Worm (Caenorhabditis elegans) whole organism, early embryonic: ENCODE results near the gene K11H3.8.

Experiments
- aly-1 ChIP-seq: sonication (generic microtip); optimal IDR thresholded peaks from 2 replicates; lab custom pipeline; 2016; ENCODE audit warnings: missing genetic modification characterization, missing compliant biosample characterization
- ceh-36 ChIP-seq: sonication (generic microtip); optimal IDR thresholded peaks from 2 replicates; lab custom pipeline; 2016; ENCODE audit warnings: missing genetic modification characterization, inconsistent platforms, missing compliant biosample characterization
- ets-7 ChIP-seq: sonication (generic microtip); optimal IDR thresholded peaks from 2 replicates; lab custom pipeline; 2016; ENCODE audit warnings: missing genotype, missing genetic modification characterization, missing compliant biosample characterization
- hmg-4 ChIP-seq: fragments of 200-800 bp; sonication (Bioruptor generic); optimal IDR thresholded peaks from 2 replicates; lab custom pipeline; 2018; ENCODE audit warnings: mild to moderate bottlenecking, missing genetic modification characterization, missing compliant biosample characterization
- hnd-1 ChIP-seq: sonication (generic microtip); optimal IDR thresholded peaks from 2 replicates; lab custom pipeline; 2016; ENCODE audit warnings: missing genetic modification characterization, missing compliant biosample characterization
- tbx-11 ChIP-seq: fragments of 200-800 bp; sonication (Bioruptor generic); IDR thresholded peaks from 2 replicates; pipeline ENCODE4 v1.3.6; 2022; ENCODE audit warnings: missing genetic modification characterization, missing compliant biosample characterization
- tbx-37 ChIP-seq: fragments of 200-800 bp; sonication (Bioruptor generic); conservative IDR thresholded peaks from 2 replicates; pipeline ENCODE4 v1.3.6; 2022; ENCODE audit warnings: missing genetic modification reagents, missing genetic modification characterization, missing compliant biosample characterization
- tra-4 ChIP-seq: sonication (generic microtip); optimal IDR thresholded peaks from 2 replicates; lab custom pipeline; 2017; ENCODE audit warnings: missing genetic modification characterization, missing compliant biosample characterization

DNA sequence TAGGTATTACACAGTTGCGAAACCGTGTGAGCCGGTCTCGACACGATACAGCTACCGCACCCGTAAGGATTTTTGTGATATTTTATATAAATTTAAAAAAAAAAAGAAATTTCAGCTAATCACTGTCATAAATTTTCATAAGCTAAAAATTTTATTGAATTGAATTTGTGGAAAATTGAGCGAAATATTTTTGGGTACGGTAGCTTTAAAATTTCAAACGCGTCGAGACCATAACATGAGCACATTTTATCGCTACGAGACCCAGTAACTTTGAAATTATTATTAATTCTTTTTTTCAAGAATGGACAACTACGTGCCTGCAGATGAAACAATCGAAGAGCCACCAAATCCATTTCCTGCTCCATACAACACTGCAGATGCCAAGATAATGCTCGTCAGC is 21.8 kb upstream of the K11H3.8 start, which contains the start of gene ZK632.14:
- TF ChIP-seq ceh-36 (no peak), tbx-37 (no peak), aly-1 (tag; lab: Kevin White, UChicago) (no peak), tbx-11 (no peak), hnd-1 (tag; lab: Kevin White, UChicago) (no peak), tra-4 (tag; lab: Kevin White, UChicago) (no peak), ets-7 (tag; lab: Kevin White, UChicago) (no peak), hmg-4 (GFP tag; lab: Kevin White, UChicago) (no peak)
